Worm (Caenorhabditis elegans) whole organism, late embryonic: ENCODE measurements around the gene ZK892.5.

ENCODE experiments used
- C08G9.2 ChIP-seq: sonication (generic microtip); optimal IDR thresholded peaks from 2 replicates; lab custom pipeline; 2016; ENCODE audit warnings: mild to moderate bottlenecking, missing genetic modification characterization, moderate library complexity, missing compliant biosample characterization
- F13H6.1 ChIP-seq: sonication (generic microtip); optimal IDR thresholded peaks from 2 replicates; lab custom pipeline; 2016; ENCODE audit warnings: missing genetic modification characterization, missing compliant biosample characterization
- ceh-14 ChIP-seq: sonication (generic microtip); optimal IDR thresholded peaks from 2 replicates; lab custom pipeline; 2016; ENCODE audit warnings: missing genotype, missing genetic modification characterization, missing compliant biosample characterization
- ceh-18 ChIP-seq: sonication (generic microtip); optimal IDR thresholded peaks from 2 replicates; lab custom pipeline; 2016; ENCODE audit warnings: missing genetic modification characterization, missing compliant biosample characterization
- ceh-19 ChIP-seq: fragments of 200-800 bp; sonication (Bioruptor generic); optimal IDR thresholded peaks from 2 replicates; lab custom pipeline; 2018; ENCODE audit warnings: mild to moderate bottlenecking, missing genetic modification characterization, missing compliant biosample characterization
- ceh-2 ChIP-seq: sonication (generic microtip); optimal IDR thresholded peaks from 2 replicates; lab custom pipeline; 2016; ENCODE audit warnings: missing genotype, missing genetic modification characterization, missing compliant biosample characterization
- ceh-22 ChIP-seq: sonication (generic microtip); optimal IDR thresholded peaks from 2 replicates; lab custom pipeline; 2017; ENCODE audit warnings: missing biosample characterization, missing genetic modification characterization
- ceh-24 ChIP-seq: sonication (generic microtip); optimal IDR thresholded peaks from 2 replicates; lab custom pipeline; 2016; ENCODE audit warnings: mild to moderate bottlenecking, missing genetic modification characterization, missing compliant biosample characterization
- ceh-31 ChIP-seq: sonication (generic microtip); optimal IDR thresholded peaks from 2 replicates; lab custom pipeline; 2016; ENCODE audit warnings: missing genetic modification characterization, missing compliant biosample characterization
- ceh-34 ChIP-seq: sonication (generic microtip); optimal IDR thresholded peaks from 2 replicates; lab custom pipeline; 2016; ENCODE audit warnings: mild to moderate bottlenecking, missing genetic modification characterization, missing compliant biosample characterization
- ceh-45 ChIP-seq: fragments of 200-800 bp; sonication (Bioruptor generic); IDR thresholded peaks from 2 replicates; pipeline ENCODE4 v1.3.6; 2022; ENCODE audit warnings: missing genetic modification reagents, missing genetic modification characterization, missing compliant biosample characterization
- ceh-48 ChIP-seq: sonication (generic microtip); optimal IDR thresholded peaks from 2 replicates; lab custom pipeline; 2016; ENCODE audit warnings: missing genetic modification characterization, inconsistent platforms, missing compliant biosample characterization
- che-1 ChIP-seq: sonication (generic microtip); optimal IDR thresholded peaks from 2 replicates; lab custom pipeline; 2016; ENCODE audit warnings: mild to moderate bottlenecking, missing genetic modification characterization, missing compliant biosample characterization
- dmd-4 ChIP-seq: sonication (generic microtip); optimal IDR thresholded peaks from 2 replicates; lab custom pipeline; 2016; ENCODE audit warnings: borderline replicate concordance, missing genetic modification characterization, missing compliant biosample characterization
- elt-2 ChIP-seq: sonication (generic microtip); optimal IDR thresholded peaks from 2 replicates; lab custom pipeline; 2016; ENCODE audit warnings: missing genetic modification reagents, missing genetic modification characterization, missing compliant biosample characterization
- fax-1 ChIP-seq: sonication (generic microtip); optimal IDR thresholded peaks from 2 replicates; lab custom pipeline; 2016; ENCODE audit warnings: missing genotype, missing genetic modification characterization, missing compliant biosample characterization
- hlh-6 ChIP-seq: sonication (generic microtip); optimal IDR thresholded peaks from 2 replicates; lab custom pipeline; 2016; ENCODE audit warnings: missing genotype, missing genetic modification characterization, missing compliant biosample characterization
- hlh-8 ChIP-seq: sonication (generic microtip); optimal IDR thresholded peaks from 2 replicates; lab custom pipeline; 2016; ENCODE audit warnings: missing genotype, missing genetic modification characterization, missing compliant biosample characterization
- nfya-1 ChIP-seq: sonication (generic microtip); optimal IDR thresholded peaks from 2 replicates; lab custom pipeline; 2017; ENCODE audit warnings: missing genetic modification characterization, mild to moderate bottlenecking, missing compliant biosample characterization, antibody characterized with exemption, moderate library complexity
- pat-9 ChIP-seq: fragments of 200-800 bp; sonication (Bioruptor generic); optimal IDR thresholded peaks from 2 replicates; lab custom pipeline; 2018; ENCODE audit warnings: mild to moderate bottlenecking, missing genetic modification characterization, moderate library complexity, missing compliant biosample characterization
- pha-4 ChIP-seq: fragments of 150-350 bp; optimal IDR thresholded peaks from 2 replicates; lab custom pipeline; 2018; ENCODE audit warnings: missing biosample characterization, missing genetic modification reagents, missing genetic modification characterization
- pros-1 ChIP-seq: fragments of 150-350 bp; optimal IDR thresholded peaks from 2 replicates; lab custom pipeline; 2014; ENCODE audit warnings: missing biosample characterization, missing genetic modification reagents, missing genetic modification characterization
- ref-2 ChIP-seq: sonication (generic microtip); optimal IDR thresholded peaks from 2 replicates; lab custom pipeline; 2016; ENCODE audit warnings: missing genetic modification characterization, missing compliant biosample characterization
- sdc-2 ChIP-seq: sonication (generic microtip); optimal IDR thresholded peaks from 2 replicates; lab custom pipeline; 2016; ENCODE audit warnings: missing genotype, missing genetic modification characterization, missing compliant biosample characterization
- syd-9 ChIP-seq: sonication (generic microtip); optimal IDR thresholded peaks from 2 replicates; lab custom pipeline; 2016; ENCODE audit warnings: mild to moderate bottlenecking, missing genetic modification characterization, moderate library complexity, missing compliant biosample characterization
- tbx-2 ChIP-seq: sonication (generic microtip); optimal IDR thresholded peaks from 2 replicates; lab custom pipeline; 2016; ENCODE audit warnings: missing genetic modification characterization, missing compliant biosample characterization
- tbx-7 ChIP-seq: sonication (generic microtip); optimal IDR thresholded peaks from 2 replicates; lab custom pipeline; 2016; ENCODE audit warnings: missing genotype, missing genetic modification characterization, missing compliant biosample characterization
- unc-3 ChIP-seq, 2 experiments: fragments of 200-800 bp in 1 of 2; sonication (Bioruptor generic) in 1 of 2; sonication (generic microtip) in 1 of 2; conservative IDR thresholded peaks in 1 of 2; optimal IDR thresholded peaks in 1 of 2; 2 replicates each; pipeline versions ENCODE4 v1.3.6 to Lab custom; 2016 to 2022; ENCODE audit warnings: missing compliant biosample characterization in 2 of 2, missing genetic modification characterization in 2 of 2, missing genetic modification reagents in 1 of 2
- unc-42 ChIP-seq: sonication (generic microtip); optimal IDR thresholded peaks from 2 replicates; lab custom pipeline; 2016; ENCODE audit warnings: missing genotype, missing genetic modification characterization, missing compliant biosample characterization
- unc-55 ChIP-seq: sonication (generic microtip); optimal IDR thresholded peaks from 2 replicates; lab custom pipeline; 2017; ENCODE audit warnings: missing biosample characterization, missing genetic modification reagents, missing genetic modification characterization
- zip-5 ChIP-seq: sonication (generic microtip); optimal IDR thresholded peaks from 2 replicates; lab custom pipeline; 2016; ENCODE audit warnings: missing genetic modification characterization, missing compliant biosample characterization

ZK892.5 gene

DNA sequence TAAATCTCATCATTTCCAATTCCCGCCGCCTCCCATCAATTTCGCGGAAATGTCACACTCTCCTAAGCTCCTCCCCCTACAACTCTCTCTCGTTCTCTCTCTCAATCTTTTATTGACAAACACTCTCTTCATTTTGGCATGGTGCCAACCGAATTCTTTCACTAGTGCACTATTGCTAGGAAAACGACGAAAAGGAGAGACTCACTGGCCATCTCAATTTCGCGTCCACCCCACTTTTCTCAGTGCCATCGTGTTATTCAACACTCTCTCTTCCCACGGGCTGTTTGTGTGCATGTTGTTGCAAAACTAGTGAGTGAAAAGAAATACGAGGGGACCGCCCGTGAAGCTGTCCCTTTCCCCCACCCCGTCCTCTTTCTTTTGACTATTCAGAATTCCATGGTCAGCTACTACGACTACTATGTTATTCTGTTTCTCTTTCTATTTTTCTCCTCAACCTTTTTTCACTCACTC, 23.1 kb upstream of the ZK892.5 start:
- TF ChIP-seq ceh-2 (peak; percentile 30), unc-42 (tag; lab: Kevin White, UChicago) (peak; percentile 78), ceh-34 (tag; lab: Kevin White, UChicago) (peak; percentile 86), syd-9 (peak; percentile 11), pat-9 (tag; lab: Kevin White, UChicago) (no peak), tbx-2 (tag; lab: Kevin White, UChicago) (peak; percentile 36), ceh-14 (tag; lab: Kevin White, UChicago) (peak; percentile 45), hlh-6 (tag; lab: Kevin White, UChicago) (peak; percentile 13), unc-55 (GFP tag; lab: Kevin White, UChicago) (peak; percentile 84), C08G9.2 (tag; lab: Kevin White, UChicago) (peak; percentile 37), zip-5 (tag; lab: Kevin White, UChicago) (no peak), ceh-31 (tag; lab: Kevin White, UChicago) (peak; percentile 86), ceh-19 (GFP tag; lab: Kevin White, UChicago) (peak; percentile 45), ceh-22 (tag; lab: Kevin White, UChicago) (peak; percentile 31), sdc-2 (tag; lab: Kevin White, UChicago) (peak; percentile 39), elt-2 (tag; lab: Kevin White, UChicago) (no peak), fax-1 (tag; lab: Kevin White, UChicago) (peak; percentile 24), F13H6.1 (tag; lab: Kevin White, UChicago) (peak; percentile 20), tbx-7 (tag; lab: Kevin White, UChicago) (no peak), ceh-45 (GFP tag; lab: Robert Waterston, UW) (no peak), che-1 (tag; lab: Kevin White, UChicago) (no peak), ceh-18 (tag; lab: Kevin White, UChicago) (peak; percentile 93), ceh-24 (tag; lab: Kevin White, UChicago) (no peak), ceh-48 (tag; lab: Kevin White, UChicago) (peak; percentile 29), nfya-1 (tag; lab: Kevin White, UChicago) (peak; percentile 22), ref-2 (tag; lab: Kevin White, UChicago) (peak; percentile 32), pros-1 (tag; lab: Kevin White, UChicago) (peak; percentile 4)

DNA sequence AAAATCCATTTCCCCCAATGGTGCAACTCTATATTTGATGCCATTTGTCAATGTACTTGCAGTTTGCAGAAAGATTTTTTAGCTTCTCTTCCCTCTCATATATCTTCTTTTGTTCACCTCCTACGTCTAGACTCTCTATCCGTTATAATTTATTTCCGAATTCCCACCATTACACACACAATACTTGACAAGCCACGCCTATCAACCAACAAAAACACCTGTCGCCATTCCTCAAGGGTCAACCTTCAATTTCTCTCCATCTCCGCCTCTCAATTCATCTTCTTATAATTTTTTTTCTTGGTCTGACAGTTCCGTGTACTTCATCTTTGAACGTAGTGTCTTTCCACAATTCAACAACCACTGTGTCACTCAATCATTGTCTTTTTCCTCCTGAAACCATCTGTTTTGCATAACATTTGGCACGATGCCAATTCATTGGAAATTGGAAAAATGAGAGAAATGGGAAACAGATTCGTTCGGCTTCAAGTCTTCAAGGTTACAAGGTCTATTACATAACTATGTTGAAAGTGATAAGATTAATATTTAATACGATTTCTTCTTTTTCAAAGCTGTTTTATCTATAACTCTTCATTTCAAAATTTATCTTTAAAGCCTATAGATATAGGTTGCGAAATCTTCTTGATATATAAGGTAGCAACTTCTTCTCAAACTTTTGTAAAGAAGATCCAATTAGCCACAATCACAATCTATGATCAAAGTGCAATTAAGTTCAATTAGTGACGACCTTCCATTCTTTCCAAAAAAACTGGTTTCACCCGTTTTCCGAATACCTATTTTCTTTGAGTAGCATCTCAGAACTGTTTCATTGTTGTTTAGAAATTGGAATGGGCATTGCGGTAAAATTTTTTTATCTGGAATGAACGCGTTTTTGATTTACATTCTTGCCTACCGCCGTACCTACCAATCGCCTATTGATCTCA, 21.1 kb upstream of the ZK892.5 start:
- TF ChIP-seq ceh-18 (tag; lab: Kevin White, UChicago) = peak; percentile 16
- TF ChIP-seq hlh-8 (tag; lab: Kevin White, UChicago) = peak; percentile 27
- TF ChIP-seq sdc-2 (tag; lab: Kevin White, UChicago) = no peak
- TF ChIP-seq, all 69 proteins: peak for 2

DNA sequence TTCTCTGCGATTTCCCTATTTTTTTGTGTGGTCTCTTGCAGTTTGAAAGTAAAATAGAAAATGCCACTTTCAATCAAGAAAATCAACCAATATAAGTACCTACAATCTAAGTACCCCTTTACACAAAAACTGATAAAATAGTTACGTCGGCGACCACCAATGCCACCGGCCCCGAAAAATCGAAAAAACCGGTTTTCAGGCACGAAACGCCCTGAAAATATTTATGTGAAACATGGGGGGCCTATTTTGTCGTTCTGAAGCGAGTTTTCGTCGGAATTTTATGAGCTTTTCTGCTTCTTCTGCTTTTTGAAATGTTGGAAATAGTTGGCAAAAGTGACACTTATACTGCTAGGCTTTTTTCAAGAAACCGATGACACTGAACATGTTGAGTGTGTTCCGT, 19.4 kb upstream of the ZK892.5 start:
- TF ChIP-seq ceh-45 (GFP tag; lab: Robert Waterston, UW) (no peak), dmd-4 (no peak), pha-4 (no peak), F13H6.1 (tag; lab: Kevin White, UChicago) (no peak), unc-3 (GFP tag; conservative IDR thresholded peaks at IDR 0.05; lab: Robert Waterston, UW) (no peak), unc-3 (tag; optimal IDR thresholded peaks at IDR 0.05; lab: Kevin White, UChicago) (no peak)

DNA sequence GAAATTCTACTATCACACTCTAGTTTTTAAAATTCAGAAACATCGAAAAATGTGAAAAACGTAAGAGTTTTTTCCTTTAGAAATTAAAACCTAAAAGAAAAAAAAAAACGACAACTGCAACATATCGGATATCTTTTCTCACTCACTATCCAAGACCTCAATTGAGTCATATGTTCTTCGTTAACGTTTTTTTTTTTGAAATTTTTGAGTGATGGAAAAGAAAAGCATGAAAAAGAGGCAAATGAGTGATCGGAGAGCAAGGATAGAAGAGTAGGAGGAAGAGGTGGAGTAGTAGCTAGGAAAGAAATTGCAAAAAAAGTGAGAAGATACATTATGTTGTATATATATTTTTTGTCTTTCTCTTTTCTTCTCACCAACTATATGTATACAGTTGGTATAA, 18.5 kb upstream of the ZK892.5 start:
- TF ChIP-seq hlh-6 (tag; lab: Kevin White, UChicago) (no peak), ceh-18 (tag; lab: Kevin White, UChicago) (peak; percentile 11)
